Fruit fly (Drosophila melanogaster) whole organism, embryonic: ENCODE data around the gene CG13085.

Source experiments
- ATbp ChIP-seq: fragments of 200-800 bp; sonication (Bioruptor generic); optimal IDR thresholded peaks from 2 replicates; lab custom pipeline; 2017; ENCODE audit warnings: missing biosample characterization, mild to moderate bottlenecking, missing genetic modification characterization, missing genetic modification reagents
- Aef1 ChIP-seq: fragments of 200-800 bp; sonication (Bioruptor generic); IDR thresholded peaks from 3 replicates; pipeline ENCODE4 v1.3.6; 2022; ENCODE audit warnings: missing biosample characterization, missing genetic modification characterization
- Atf6 ChIP-seq: fragments of 200-800 bp; sonication (Bioruptor generic); IDR thresholded peaks from 2 replicates; pipeline ENCODE4 v1.3.6; 2022; ENCODE audit warnings: missing biosample characterization, missing genetic modification characterization
- CG10147 ChIP-seq: fragments of 200-800 bp; sonication (Bioruptor generic); optimal IDR thresholded peaks from 2 replicates; lab custom pipeline; 2019; ENCODE audit warnings: missing biosample characterization, mild to moderate bottlenecking, missing genetic modification characterization, moderate library complexity
- CG10267 ChIP-seq: fragments of 200-800 bp; sonication (Bioruptor generic); optimal IDR thresholded peaks from 2 replicates; lab custom pipeline; 2018; ENCODE audit warnings: missing biosample characterization, mild to moderate bottlenecking, missing genetic modification characterization, moderate library complexity
- CG11093 ChIP-seq: fragments of 200-800 bp; sonication (Bioruptor generic); IDR thresholded peaks from 3 replicates; pipeline ENCODE4 v1.3.6; 2022; ENCODE audit warnings: missing biosample characterization, missing genetic modification characterization
- CG14860 ChIP-seq: fragments of 200-800 bp; sonication (Bioruptor generic); IDR thresholded peaks from 3 replicates; pipeline ENCODE4 v1.3.6; 2022; ENCODE audit warnings: missing biosample characterization, missing genetic modification characterization; ENCODE audit not compliant: partially characterized antibody
- CG15011 ChIP-seq: fragments of 200-800 bp; sonication (Bioruptor generic); optimal IDR thresholded peaks from 3 replicates; lab custom pipeline; 2018; ENCODE audit warnings: missing biosample characterization, mild to moderate bottlenecking, missing genetic modification characterization
- CG15269 ChIP-seq: fragments of 200-800 bp; sonication (Bioruptor generic); optimal IDR thresholded peaks from 2 replicates; lab custom pipeline; 2018; ENCODE audit warnings: missing biosample characterization, mild to moderate bottlenecking, missing genetic modification characterization, moderate library complexity
- CG16779 ChIP-seq: fragments of 200-800 bp; sonication (Bioruptor generic); IDR thresholded peaks from 2 replicates; pipeline ENCODE4 v1.3.6; 2022; ENCODE audit warnings: missing biosample characterization, missing genetic modification characterization
- CG16815 ChIP-seq: fragments of 200-800 bp; sonication (Bioruptor generic); optimal IDR thresholded peaks from 3 replicates; lab custom pipeline; 2017; ENCODE audit warnings: missing biosample characterization, mild to moderate bottlenecking, missing genetic modification characterization
- CG17568 ChIP-seq: fragments of 200-800 bp; sonication (Bioruptor generic); optimal IDR thresholded peaks from 2 replicates; lab custom pipeline; 2018; ENCODE audit warnings: missing biosample characterization, mild to moderate bottlenecking, missing genetic modification characterization, moderate library complexity
- CG17612 ChIP-seq: fragments of 200-800 bp; sonication (Bioruptor generic); IDR thresholded peaks from 2 replicates; pipeline ENCODE4 v1.3.6; 2022; ENCODE audit warnings: missing biosample characterization, missing genetic modification characterization
- CG2889 ChIP-seq: fragments of 200-800 bp; sonication (Bioruptor generic); IDR thresholded peaks from 3 replicates; pipeline ENCODE4 v1.3.6; 2022; ENCODE audit warnings: missing biosample characterization, missing genetic modification characterization
- CG32767 ChIP-seq: fragments of 200-800 bp; sonication (Bioruptor generic); IDR thresholded peaks from 2 replicates; pipeline ENCODE4 v1.3.6; 2022; ENCODE audit warnings: missing biosample characterization, missing genetic modification characterization
- CG33213 ChIP-seq: fragments of 200-800 bp; sonication (Bioruptor generic); optimal IDR thresholded peaks from 3 replicates; lab custom pipeline; 2016; ENCODE audit warnings: missing biosample characterization, missing genetic modification characterization
- CG42726 ChIP-seq: fragments of 200-800 bp; sonication (Bioruptor generic); IDR thresholded peaks from 2 replicates; pipeline ENCODE4 v1.3.6; 2022; ENCODE audit warnings: missing biosample characterization, missing genetic modification characterization; ENCODE audit not compliant: partially characterized antibody
- CG4707 ChIP-seq: fragments of 200-800 bp; sonication (Bioruptor generic); optimal IDR thresholded peaks from 2 replicates; lab custom pipeline; 2018; ENCODE audit warnings: missing biosample characterization, mild to moderate bottlenecking, missing genetic modification characterization, moderate library complexity
- CG6813 ChIP-seq: fragments of 200-800 bp; sonication (Bioruptor generic); optimal IDR thresholded peaks from 2 replicates; lab custom pipeline; 2017; ENCODE audit warnings: missing biosample characterization, missing genetic modification characterization, mild to moderate bottlenecking, moderate library complexity, missing genetic modification reagents
- CG7786 ChIP-seq: fragments of 200-800 bp; sonication (Bioruptor generic); optimal IDR thresholded peaks from 2 replicates; lab custom pipeline; 2016; ENCODE audit warnings: missing biosample characterization, missing genetic modification characterization
- Dll ChIP-seq: fragments of 200-800 bp; sonication (Bioruptor generic); IDR thresholded peaks from 4 replicates; pipeline ENCODE4 v1.3.6; 2022; ENCODE audit warnings: missing biosample characterization, missing genetic modification characterization; ENCODE audit not compliant: partially characterized antibody
- HmgZ ChIP-seq: fragments of 200-800 bp; sonication (Bioruptor generic); optimal IDR thresholded peaks from 2 replicates; lab custom pipeline; 2018; ENCODE audit warnings: missing biosample characterization, mild to moderate bottlenecking, missing genetic modification characterization
- Kr ChIP-seq: fragments of 200-800 bp; sonication (Bioruptor generic); optimal IDR thresholded peaks from 2 replicates; lab custom pipeline; 2017; ENCODE audit warnings: missing biosample characterization, mild to moderate bottlenecking, missing genetic modification characterization
- MESR4 ChIP-seq: fragments of 200-800 bp; sonication (Bioruptor generic); optimal IDR thresholded peaks from 2 replicates; lab custom pipeline; 2018; ENCODE audit warnings: missing biosample characterization, mild to moderate bottlenecking, missing genetic modification characterization, moderate library complexity
- MTF-1 ChIP-seq: fragments of 200-800 bp; sonication (Bioruptor generic); optimal IDR thresholded peaks from 2 replicates; lab custom pipeline; 2018; ENCODE audit warnings: missing biosample characterization, mild to moderate bottlenecking, missing genetic modification characterization, borderline replicate concordance
- NC2β ChIP-seq: fragments of 200-800 bp; sonication (Bioruptor generic); optimal IDR thresholded peaks from 2 replicates; lab custom pipeline; 2016; ENCODE audit warnings: missing biosample characterization, missing genetic modification characterization
- Neu2 ChIP-seq: fragments of 200-800 bp; sonication (Bioruptor generic); optimal IDR thresholded peaks from 3 replicates; lab custom pipeline; 2016; ENCODE audit warnings: missing biosample characterization, missing genetic modification characterization, borderline replicate concordance
- Nf-YB ChIP-seq: fragments of 200-800 bp; sonication (Bioruptor generic); optimal IDR thresholded peaks from 3 replicates; lab custom pipeline; 2019; ENCODE audit warnings: missing biosample characterization, mild to moderate bottlenecking, missing genetic modification characterization, moderate library complexity
- Nf-YC ChIP-seq: fragments of 200-800 bp; optimal IDR thresholded peaks from 3 replicates; lab custom pipeline; 2019; ENCODE audit warnings: missing biosample characterization, mild to moderate bottlenecking, missing genetic modification characterization, moderate library complexity
- NfI ChIP-seq: fragments of 200-800 bp; sonication (Bioruptor generic); optimal IDR thresholded peaks from 3 replicates; lab custom pipeline; 2018; ENCODE audit warnings: missing biosample characterization, mild to moderate bottlenecking, missing genetic modification characterization, moderate library complexity
- Ravus ChIP-seq: fragments of 200-800 bp; sonication (Bioruptor generic); IDR thresholded peaks from 2 replicates; pipeline ENCODE4 v1.3.6; 2022; ENCODE audit warnings: missing biosample characterization, missing genetic modification characterization
- Rfx ChIP-seq: fragments of 200-800 bp; sonication (Bioruptor generic); IDR thresholded peaks from 2 replicates; pipeline ENCODE4 v1.3.6; 2022; ENCODE audit warnings: missing biosample characterization, missing genetic modification characterization
- Xbp1 ChIP-seq: fragments of 200-800 bp; sonication (Bioruptor generic); optimal IDR thresholded peaks from 3 replicates; lab custom pipeline; 2016; ENCODE audit warnings: missing biosample characterization, mild to moderate bottlenecking, missing genetic modification characterization
- ac ChIP-seq: fragments of 200-800 bp; sonication (Bioruptor generic); optimal IDR thresholded peaks from 3 replicates; lab custom pipeline; 2017; ENCODE audit warnings: missing biosample characterization, mild to moderate bottlenecking, missing genetic modification characterization
- ase ChIP-seq: fragments of 200-800 bp; sonication (Bioruptor generic); IDR thresholded peaks from 3 replicates; pipeline ENCODE4 v1.3.6; 2022; ENCODE audit warnings: missing biosample characterization, missing genetic modification characterization
- bab2 ChIP-seq: fragments of 200-800 bp; sonication (Bioruptor generic); optimal IDR thresholded peaks from 2 replicates; lab custom pipeline; 2016; ENCODE audit warnings: missing biosample characterization, missing genetic modification characterization
- chinmo ChIP-seq: fragments of 200-800 bp; sonication (Bioruptor generic); IDR thresholded peaks from 4 replicates; pipeline ENCODE4 v1.3.6; 2022; ENCODE audit warnings: missing biosample characterization, missing genetic modification characterization; ENCODE audit not compliant: partially characterized antibody
- dpn ChIP-seq, 2 experiments: fragments of 200-800 bp; sonication (Bioruptor generic); optimal IDR thresholded peaks; 3 replicates each; lab custom pipeline; 2016; ENCODE audit warnings: missing biosample characterization in 2 of 2, missing genetic modification characterization in 2 of 2
- grau ChIP-seq: fragments of 200-800 bp; optimal IDR thresholded peaks from 3 replicates; lab custom pipeline; 2019; ENCODE audit warnings: missing biosample characterization, mild to moderate bottlenecking, missing genetic modification characterization, moderate library complexity
- her ChIP-seq: fragments of 200-800 bp; sonication (Bioruptor generic); optimal IDR thresholded peaks from 2 replicates; lab custom pipeline; 2016; ENCODE audit warnings: missing biosample characterization, missing genetic modification characterization
- ind ChIP-seq: fragments of 200-800 bp; sonication (Bioruptor generic); optimal IDR thresholded peaks from 3 replicates; lab custom pipeline; 2016; ENCODE audit warnings: missing biosample characterization, missing genetic modification characterization
- lilli ChIP-seq: fragments of 200-800 bp; sonication (Bioruptor generic); optimal IDR thresholded peaks from 3 replicates; lab custom pipeline; 2016; ENCODE audit warnings: missing biosample characterization, missing genetic modification characterization
- nerfin-2 ChIP-seq: fragments of 200-800 bp; sonication (Bioruptor generic); IDR thresholded peaks from 2 replicates; pipeline ENCODE4 v1.3.6; 2022; ENCODE audit warnings: missing biosample characterization, missing genetic modification characterization; ENCODE audit not compliant: partially characterized antibody
- oc ChIP-seq: fragments of 200-800 bp; sonication (Bioruptor generic); optimal IDR thresholded peaks from 2 replicates; lab custom pipeline; 2018; ENCODE audit warnings: missing biosample characterization, mild to moderate bottlenecking, missing genetic modification characterization, moderate library complexity
- pum ChIP-seq: fragments of 200-800 bp; sonication (Bioruptor generic); optimal IDR thresholded peaks from 2 replicates; lab custom pipeline; 2016; ENCODE audit warnings: missing biosample characterization, missing genetic modification characterization
- salm ChIP-seq: fragments of 200-800 bp; sonication (Bioruptor generic); optimal IDR thresholded peaks from 2 replicates; lab custom pipeline; 2018; ENCODE audit warnings: missing biosample characterization, mild to moderate bottlenecking, missing genetic modification characterization
- shn ChIP-seq: fragments of 200-800 bp; sonication (Bioruptor generic); optimal IDR thresholded peaks from 3 replicates; lab custom pipeline; 2016; ENCODE audit warnings: missing biosample characterization, missing genetic modification characterization
- slou ChIP-seq: fragments of 200-800 bp; sonication (Bioruptor generic); optimal IDR thresholded peaks from 3 replicates; lab custom pipeline; 2016; ENCODE audit warnings: missing biosample characterization, missing genetic modification characterization
- tin ChIP-seq: fragments of 200-800 bp; sonication (Bioruptor generic); optimal IDR thresholded peaks from 3 replicates; lab custom pipeline; 2016; ENCODE audit warnings: missing biosample characterization, missing genetic modification characterization

Gene CG13085

dm6 chr2L:19423467-19424122, at the start of gene CG13085, which contains the start of gene Alp12:
TSS of gene CG13085 (plus strand) at chr2L:19424050.
TSS of gene Alp12 (plus strand) at chr2L:19424050.
- TF ChIP-seq HmgZ (tag; lab: Kevin White, UChicago) (peak; percentile 98), dpn (GFP tag; optimal IDR thresholded peaks at IDR 0.05; lab: Kevin White, UChicago) (peak; percentile 95 to 97), Nf-YC (tag; lab: Kevin White, UChicago) (peak; percentile 95), CG42726 (GFP tag; lab: Robert Waterston, UW) (no peak), Atf6 (GFP tag; lab: Robert Waterston, UW) (peak; percentile 98), MESR4 (GFP tag; lab: Kevin White, UChicago) (peak; percentile 39), CG33213 (GFP tag; lab: Kevin White, UChicago) (peak; percentile 88), CG2889 (GFP tag; lab: Robert Waterston, UW) (peak; percentile 95), tin (GFP tag; lab: Kevin White, UChicago) (peak; percentile 96), salm (peak; percentile 97), CG4707 (peak; percentile 92), NfI (GFP tag; lab: Kevin White, UChicago) (peak; percentile 98), grau (peak; percentile 98), shn (peak; percentile 92), Dll (GFP tag; lab: Robert Waterston, UW) (no peak; the same call in 3 of the 4 replicates), Neu2 (GFP tag; lab: Kevin White, UChicago) (peak; percentile 42), bab2 (GFP tag; lab: Kevin White, UChicago) (peak; percentile 94), Ravus (GFP tag; lab: Robert Waterston, UW) (peak; percentile 88), ase (GFP tag; lab: Robert Waterston, UW) (peak; percentile 89), CG11093 (GFP tag; lab: Robert Waterston, UW) (peak; percentile 95), chinmo (GFP tag; lab: Robert Waterston, UW) (peak; percentile 74; the same call in 1 of the 4 replicates), slou (GFP tag; lab: Kevin White, UChicago) (peak; percentile 94), CG10267 (tag; lab: Kevin White, UChicago) (peak; percentile 95), Kr (GFP tag; lab: Kevin White, UChicago) (no peak), ATbp (GFP tag; lab: Kevin White, UChicago) (peak; percentile 97), CG16779 (GFP tag; lab: Robert Waterston, UW) (peak; percentile 51; the same call in 1 of the 2 replicates), ac (GFP tag; lab: Kevin White, UChicago) (peak; percentile 73), Xbp1 (GFP tag; lab: Kevin White, UChicago) (peak; percentile 98), CG32767 (GFP tag; lab: Robert Waterston, UW) (peak; percentile 97), CG17568 (peak; percentile 97), CG15011 (GFP tag; lab: Kevin White, UChicago) (peak; percentile 99), Aef1 (GFP tag; lab: Robert Waterston, UW) (peak; percentile 93), CG6813 (peak; percentile 97), Rfx (peak; percentile 95), ind (peak; percentile 96), pum (GFP tag; lab: Kevin White, UChicago) (peak; percentile 94), CG17612 (peak; percentile 89), NC2β (peak; percentile 91), CG7786 (GFP tag; lab: Kevin White, UChicago) (peak; percentile 92), her (GFP tag; lab: Kevin White, UChicago) (peak; percentile 87), CG16815 (peak; percentile 93), CG10147 (peak; percentile 98), oc (tag; lab: Kevin White, UChicago) (peak; percentile 95), nerfin-2 (GFP tag; lab: Robert Waterston, UW) (no peak), Nf-YB (GFP tag; lab: Kevin White, UChicago) (peak; percentile 90), CG15269 (tag; lab: Kevin White, UChicago) (peak; percentile 99), lilli (GFP tag; lab: Kevin White, UChicago) (peak; percentile 97), MTF-1 (GFP tag; lab: Kevin White, UChicago) (peak; percentile 83), CG14860 (GFP tag; lab: Robert Waterston, UW) (no peak)
